Fruit fly (Drosophila melanogaster): ENCODE measurements around the gene DNAlig4.

- TF ChIP-seq CTCF (optimal IDR thresholded peaks at IDR 0.05) (no peak), CG8478 (optimal IDR thresholded peaks at IDR 0.05) (no peak)
These were observed 51.1 kb downstream of the DNAlig4 start, which contains the start of the genes tth and Tango2 for dm6 chrX:13616417-13617050.
